Worm (Caenorhabditis elegans) whole organism, L3 larva: Measurements from ENCODE around the gene T13G4.1.

Experiments used
- R02D3.7 ChIP-seq: fragments of 150-350 bp; optimal IDR thresholded peaks from 2 replicates; lab custom pipeline; 2014; ENCODE audit warnings: missing biosample characterization, missing genetic modification characterization
- ZK546.5 ChIP-seq: sonication (generic microtip); optimal IDR thresholded peaks from 2 replicates; lab custom pipeline; 2017; ENCODE audit warnings: missing biosample characterization, missing genetic modification characterization
- ceh-16 ChIP-seq: sonication (generic microtip); optimal IDR thresholded peaks from 2 replicates; lab custom pipeline; 2017; ENCODE audit warnings: missing biosample characterization, missing genetic modification characterization
- ceh-82 ChIP-seq: fragments of 150-350 bp; optimal IDR thresholded peaks from 2 replicates; lab custom pipeline; 2014; ENCODE audit warnings: missing biosample characterization, missing genetic modification characterization
- egl-27 ChIP-seq: sonication (generic microtip); optimal IDR thresholded peaks from 4 replicates; lab custom pipeline; 2017; ENCODE audit warnings: missing biosample characterization, missing genetic modification reagents, missing genetic modification characterization
- egl-5 ChIP-seq: fragments of 150-350 bp; optimal IDR thresholded peaks from 2 replicates; lab custom pipeline; 2017; ENCODE audit warnings: missing biosample characterization, missing genetic modification reagents, missing genetic modification characterization, inconsistent platforms
- elt-1 ChIP-seq: fragments of 150-350 bp; optimal IDR thresholded peaks from 2 replicates; lab custom pipeline; 2014; ENCODE audit warnings: missing biosample characterization, missing genetic modification characterization
- elt-2 ChIP-seq: sonication (generic microtip); optimal IDR thresholded peaks from 2 replicates; lab custom pipeline; 2016; ENCODE audit warnings: missing genetic modification reagents, mild to moderate bottlenecking, missing genetic modification characterization, missing compliant biosample characterization
- elt-3 ChIP-seq, 3 experiments: fragments of 150-350 bp in 1 of 3; sonication (generic microtip) in 2 of 3; optimal IDR thresholded peaks; 2 replicates in 2 of 3; 4 replicates in 1 of 3; lab custom pipeline; 2014 to 2017; ENCODE audit warnings: missing biosample characterization in 3 of 3, missing genetic modification characterization in 3 of 3
- eor-1 ChIP-seq, 2 experiments: fragments of 150-350 bp; optimal IDR thresholded peaks; 2 replicates each; lab custom pipeline; 2014 to 2018; ENCODE audit warnings: missing biosample characterization in 2 of 2, missing genetic modification characterization in 2 of 2
- fkh-10 ChIP-seq: sonication (generic microtip); optimal IDR thresholded peaks from 2 replicates; lab custom pipeline; 2017; ENCODE audit warnings: missing biosample characterization, missing genetic modification reagents, missing genetic modification characterization
- fkh-2 ChIP-seq: fragments of 150-350 bp; optimal IDR thresholded peaks from 2 replicates; lab custom pipeline; 2014; ENCODE audit warnings: missing biosample characterization, missing genetic modification reagents, missing genetic modification characterization
- fos-1 ChIP-seq: fragments of 150-350 bp; optimal IDR thresholded peaks from 2 replicates; lab custom pipeline; 2014; ENCODE audit warnings: missing biosample characterization, missing genetic modification characterization
- hmg-11 ChIP-seq: sonication (generic microtip); optimal IDR thresholded peaks from 2 replicates; lab custom pipeline; 2016; ENCODE audit warnings: missing genetic modification characterization, missing compliant biosample characterization
- jun-1 ChIP-seq: fragments of 150-350 bp; optimal IDR thresholded peaks from 2 replicates; lab custom pipeline; 2014; ENCODE audit warnings: missing biosample characterization, missing genetic modification reagents, missing genetic modification characterization
- lin-15B ChIP-seq: fragments of 150-350 bp; optimal IDR thresholded peaks from 2 replicates; lab custom pipeline; 2014; ENCODE audit warnings: missing biosample characterization, missing genetic modification characterization
- lsy-12 ChIP-seq: sonication (generic microtip); optimal IDR thresholded peaks from 2 replicates; lab custom pipeline; 2016; ENCODE audit warnings: mild to moderate bottlenecking, missing genetic modification characterization, missing compliant biosample characterization
- mml-1 ChIP-seq: fragments of 150-350 bp; sonication (generic microtip); optimal IDR thresholded peaks from 3 replicates; lab custom pipeline; 2014; ENCODE audit warnings: missing biosample characterization, missing genetic modification characterization
- nfya-1 ChIP-seq: sonication (generic microtip); optimal IDR thresholded peaks from 2 replicates; lab custom pipeline; 2017; ENCODE audit warnings: missing genetic modification characterization, mild to moderate bottlenecking, missing compliant biosample characterization, antibody characterized with exemption, moderate library complexity; ENCODE audit not compliant: insufficient read depth
- nhr-12 ChIP-seq: fragments of 150-350 bp; optimal IDR thresholded peaks from 2 replicates; lab custom pipeline; 2014; ENCODE audit warnings: missing biosample characterization, missing genetic modification characterization
- nhr-237 ChIP-seq: fragments of 150-350 bp; optimal IDR thresholded peaks from 2 replicates; lab custom pipeline; 2014; ENCODE audit warnings: missing biosample characterization, missing genetic modification characterization
- nhr-25 ChIP-seq: sonication (generic microtip); optimal IDR thresholded peaks from 2 replicates; lab custom pipeline; 2017; ENCODE audit warnings: missing biosample characterization, missing genetic modification characterization
- nhr-28 ChIP-seq: fragments of 150-350 bp; optimal IDR thresholded peaks from 2 replicates; lab custom pipeline; 2014; ENCODE audit warnings: missing biosample characterization, missing genetic modification characterization
- nhr-43 ChIP-seq: sonication (generic microtip); optimal IDR thresholded peaks from 2 replicates; lab custom pipeline; 2016; ENCODE audit warnings: mild to moderate bottlenecking, missing genetic modification characterization, missing compliant biosample characterization; ENCODE audit not compliant: poor library complexity, severe bottlenecking
- nhr-76 ChIP-seq: fragments of 150-350 bp; sonication (generic microtip); optimal IDR thresholded peaks from 5 replicates; lab custom pipeline; 2014; ENCODE audit warnings: missing biosample characterization, missing genetic modification characterization
- nhr-77 ChIP-seq: fragments of 150-350 bp; optimal IDR thresholded peaks from 2 replicates; lab custom pipeline; 2014; ENCODE audit warnings: missing biosample characterization, missing genetic modification characterization
- pha-4 ChIP-seq: fragments of 150-350 bp; optimal IDR thresholded peaks from 2 replicates; lab custom pipeline; 2014; ENCODE audit warnings: missing biosample characterization, missing genetic modification reagents, missing genetic modification characterization
- pqm-1 ChIP-seq: fragments of 150-350 bp; optimal IDR thresholded peaks from 2 replicates; lab custom pipeline; 2017; ENCODE audit warnings: missing biosample characterization, missing genetic modification characterization, inconsistent platforms
- skn-1 ChIP-seq: fragments of 150-350 bp; optimal IDR thresholded peaks from 2 replicates; lab custom pipeline; 2014; ENCODE audit warnings: missing biosample characterization, missing genetic modification characterization
- unc-62 ChIP-seq: fragments of 150-350 bp; sonication (generic microtip); optimal IDR thresholded peaks from 4 replicates; lab custom pipeline; 2014; ENCODE audit warnings: missing biosample characterization, missing genetic modification reagents, missing genetic modification characterization
- ztf-4 ChIP-seq: fragments of 150-350 bp; optimal IDR thresholded peaks from 2 replicates; lab custom pipeline; 2014; ENCODE audit warnings: missing biosample characterization, missing genetic modification characterization

The T13G4.1 gene

ce11 chrX:1192848-1193247 is at the start of gene T13G4.1:
TSS of gene T13G4.1 (plus strand) at chrX:1193148.
- TF ChIP-seq R02D3.7: no peak
- TF ChIP-seq, all 47 proteins: peak for 0

ce11 chrX:1147394-1147793 is 45.6 kb upstream of the T13G4.1 start:
- TF ChIP-seq ceh-82 (tag; lab: Kevin White, UChicago) (no peak), pqm-1 (tag; lab: Kevin White, UChicago) (peak; percentile 64), nfya-1 (tag; lab: Kevin White, UChicago) (no peak), nhr-28 (tag; lab: Kevin White, UChicago) (no peak), elt-2 (peak; percentile 64), nhr-77 (tag; lab: Kevin White, UChicago) (no peak), skn-1 (tag; lab: Kevin White, UChicago) (no peak), pha-4 (tag; lab: Kevin White, UChicago) (no peak), fkh-10 (no peak), elt-1 (no peak), egl-5 (tag; lab: Kevin White, UChicago) (no peak), nhr-76 (no peak), hmg-11 (tag; lab: Kevin White, UChicago) (no peak)
- TF ChIP-seq, all 47 proteins: peak for 2

- TF ChIP-seq ceh-82 (tag; lab: Kevin White, UChicago): no peak
- TF ChIP-seq elt-2: peak; percentile 98
- TF ChIP-seq pqm-1 (tag; lab: Kevin White, UChicago): peak; percentile 63
These were observed 44.5 kb upstream of the T13G4.1 start, which contains the start of the genes R193.2 and R193.6 for ce11 chrX:1148438-1148837. TSS of gene R193.2 (minus strand) at chrX:1148585. TSS of gene R193.6 (plus strand) at chrX:1148787.

ce11 chrX:1154648-1155047 is 38.3 kb upstream of the T13G4.1 start, which contains the start of gene R193.1:
TSS of gene R193.1 (plus strand) at chrX:1154948.
- no peak for TF ChIP-seq nhr-25 (tag; lab: Kevin White, UChicago)
- TF ChIP-seq nhr-43 (tag; lab: Kevin White, UChicago): no peak
- TF ChIP-seq lsy-12 (tag; lab: Kevin White, UChicago): no peak
- TF ChIP-seq egl-27: no peak
- TF ChIP-seq ceh-82 (tag; lab: Kevin White, UChicago): no peak
- no peak for TF ChIP-seq jun-1 (tag; lab: Kevin White, UChicago)
- no peak for TF ChIP-seq egl-5 (tag; lab: Kevin White, UChicago)
- TF ChIP-seq elt-3 (tag; optimal IDR thresholded peaks at IDR 0.05; lab: Kevin White, UChicago): no peak
- TF ChIP-seq fos-1: no peak

- TF ChIP-seq skn-1 (tag; lab: Kevin White, UChicago) (no peak), lin-15B (tag; lab: Kevin White, UChicago) (no peak), fkh-2 (tag; lab: Kevin White, UChicago) (no peak), ceh-82 (tag; lab: Kevin White, UChicago) (no peak), unc-62 (no peak), nhr-76 (no peak), pha-4 (tag; lab: Kevin White, UChicago) (no peak), eor-1 (tag; optimal IDR thresholded peaks at IDR 0.05; lab: Kevin White, UChicago) (no peak), mml-1 (tag; lab: Kevin White, UChicago) (no peak), ztf-4 (tag; lab: Kevin White, UChicago) (no peak), nhr-12 (tag; lab: Kevin White, UChicago) (no peak), ceh-16 (tag; lab: Kevin White, UChicago) (no peak), ZK546.5 (tag; lab: Kevin White, UChicago) (no peak), egl-5 (tag; lab: Kevin White, UChicago) (no peak), fkh-10 (no peak)
These were observed 30.9 kb upstream of the T13G4.1 start, which contains the start of gene tmc-1 for ce11 chrX:1162019-1162418. TSS of gene tmc-1 (plus strand) at chrX:1162207.

ce11 chrX:1167234-1167633 is 25.7 kb upstream of the T13G4.1 start:
- no peak for TF ChIP-seq hmg-11 (tag; lab: Kevin White, UChicago)
- no peak for TF ChIP-seq ztf-4 (tag; lab: Kevin White, UChicago)
- no peak for TF ChIP-seq lsy-12 (tag; lab: Kevin White, UChicago)
- TF ChIP-seq nhr-237 (tag; lab: Kevin White, UChicago): no peak
- peak; percentile 95 for TF ChIP-seq egl-5 (tag; lab: Kevin White, UChicago)
- TF ChIP-seq, all 47 proteins: peak for 1
